Fruit fly (Drosophila melanogaster) whole organism, pupa: ENCODE measurements around the gene Oatp30B.

Experiments
- CG10348 ChIP-seq: fragments of 200-800 bp; sonication (Bioruptor generic); IDR thresholded peaks from 2 replicates; pipeline ENCODE4 v1.3.6; 2022; ENCODE audit warnings: missing biosample characterization, missing genetic modification characterization
- CG12605 ChIP-seq: fragments of 200-800 bp; sonication (Bioruptor generic); IDR thresholded peaks from 2 replicates; pipeline ENCODE4 v1.3.6; 2022; ENCODE audit warnings: missing biosample characterization, missing genetic modification characterization
- CG13204 ChIP-seq: fragments of 200-800 bp; sonication (Bioruptor generic); optimal IDR thresholded peaks from 2 replicates; lab custom pipeline; 2018; ENCODE audit warnings: missing biosample characterization, mild to moderate bottlenecking, missing genetic modification characterization, moderate library complexity
- CG14655 ChIP-seq: fragments of 200-800 bp; sonication (Bioruptor generic); optimal IDR thresholded peaks from 3 replicates; lab custom pipeline; 2017; ENCODE audit warnings: mild to moderate bottlenecking, missing biosample characterization, missing genetic modification reagents, missing genetic modification characterization
- CG15710 ChIP-seq: fragments of 200-800 bp; sonication (Bioruptor generic); optimal IDR thresholded peaks from 2 replicates; lab custom pipeline; 2018; ENCODE audit warnings: missing biosample characterization, mild to moderate bottlenecking, missing genetic modification characterization, moderate library complexity
- CG17806 ChIP-seq: fragments of 200-800 bp; sonication (Bioruptor generic); optimal IDR thresholded peaks from 2 replicates; lab custom pipeline; 2018; ENCODE audit warnings: missing biosample characterization, mild to moderate bottlenecking, missing genetic modification characterization, moderate library complexity
- CG32121 ChIP-seq: fragments of 200-800 bp; sonication (Bioruptor generic); IDR thresholded peaks from 2 replicates; pipeline ENCODE4 v1.3.6; 2022; ENCODE audit warnings: missing biosample characterization, missing genetic modification characterization
- CG34367 ChIP-seq: fragments of 200-800 bp; sonication (Bioruptor generic); optimal IDR thresholded peaks from 2 replicates; lab custom pipeline; 2018; ENCODE audit warnings: missing biosample characterization, mild to moderate bottlenecking, missing genetic modification characterization
- CG4496 ChIP-seq: fragments of 200-800 bp; sonication (Bioruptor generic); IDR thresholded peaks from 3 replicates; pipeline ENCODE4 v1.3.6; 2022; ENCODE audit warnings: missing biosample characterization, missing genetic modification characterization
- CG8159 ChIP-seq: fragments of 200-800 bp; sonication (Bioruptor generic); optimal IDR thresholded peaks from 3 replicates; lab custom pipeline; 2018; ENCODE audit warnings: missing biosample characterization, mild to moderate bottlenecking, missing genetic modification characterization, moderate library complexity
- CG8301 ChIP-seq: fragments of 200-800 bp; sonication (Bioruptor generic); optimal IDR thresholded peaks from 2 replicates; lab custom pipeline; 2018; ENCODE audit warnings: missing biosample characterization, mild to moderate bottlenecking, missing genetic modification characterization
- CG9948 ChIP-seq: fragments of 200-800 bp; sonication (Bioruptor generic); optimal IDR thresholded peaks from 2 replicates; lab custom pipeline; 2018; ENCODE audit warnings: missing biosample characterization, mild to moderate bottlenecking, missing genetic modification characterization, moderate library complexity
- D1 ChIP-seq: fragments of 200-800 bp; sonication (Bioruptor generic); optimal IDR thresholded peaks from 2 replicates; lab custom pipeline; 2018; ENCODE audit warnings: missing biosample characterization, mild to moderate bottlenecking, missing genetic modification characterization, moderate library complexity
- EcR ChIP-seq: fragments of 200-800 bp; sonication (Bioruptor generic); optimal IDR thresholded peaks from 3 replicates; lab custom pipeline; 2019; ENCODE audit warnings: missing biosample characterization, missing genetic modification characterization, mild to moderate bottlenecking, moderate library complexity, missing genetic modification reagents
- Ets98B ChIP-seq: fragments of 200-800 bp; sonication (Bioruptor generic); IDR thresholded peaks from 2 replicates; pipeline ENCODE4 v1.3.6; 2022; ENCODE audit warnings: missing biosample characterization, missing genetic modification characterization
- Pif1A ChIP-seq: fragments of 200-800 bp; sonication (Bioruptor generic); optimal IDR thresholded peaks from 3 replicates; lab custom pipeline; 2016; ENCODE audit warnings: missing biosample characterization, missing genetic modification characterization
- Pif1B ChIP-seq: fragments of 200-800 bp; sonication (Bioruptor generic); optimal IDR thresholded peaks from 3 replicates; lab custom pipeline; 2016; ENCODE audit warnings: missing biosample characterization, missing genetic modification characterization
- Snoo ChIP-seq: fragments of 200-800 bp; sonication (Bioruptor generic); optimal IDR thresholded peaks from 3 replicates; lab custom pipeline; 2017; ENCODE audit warnings: missing biosample characterization, mild to moderate bottlenecking, missing genetic modification characterization, inconsistent platforms
- fd96Ca ChIP-seq: fragments of 200-800 bp; sonication (Bioruptor generic); IDR thresholded peaks from 3 replicates; pipeline ENCODE4 v1.3.6; 2022; ENCODE audit warnings: missing biosample characterization, missing genetic modification characterization
- gl ChIP-seq: fragments of 200-800 bp; sonication (Bioruptor generic); optimal IDR thresholded peaks from 2 replicates; lab custom pipeline; 2018; ENCODE audit warnings: missing biosample characterization, mild to moderate bottlenecking, missing genetic modification characterization
- rn ChIP-seq: fragments of 200-800 bp; sonication (Bioruptor generic); IDR thresholded peaks from 2 replicates; pipeline ENCODE4 v1.3.6; 2022; ENCODE audit warnings: missing biosample characterization, missing genetic modification characterization

Gene Oatp30B

DNA sequence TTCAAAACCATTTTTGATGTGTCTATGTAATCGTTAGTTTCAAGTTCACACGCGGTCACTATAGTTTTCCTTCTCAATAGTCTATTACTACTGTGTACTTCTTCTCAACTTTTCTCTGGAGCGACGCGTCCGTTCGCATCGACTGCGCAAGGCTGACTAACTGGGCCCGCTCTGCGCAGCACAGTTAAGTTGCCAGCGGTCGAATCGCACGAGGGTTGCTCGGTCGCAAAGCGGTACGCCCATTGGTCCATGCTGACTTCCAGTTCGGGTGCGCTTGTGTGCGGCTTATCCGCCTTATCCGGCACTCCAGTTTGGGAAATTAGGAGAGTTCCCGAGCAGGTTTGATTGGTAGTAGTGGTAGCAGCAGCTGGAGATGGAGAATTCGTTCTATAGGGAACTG is 60.6 kb downstream of the Oatp30B start, which contains the start of gene gcm:
gcm (minus strand) TSS at position 164 of the 400 bp plus-strand sequence.
- TF ChIP-seq CG17806 (tag; lab: Kevin White, UChicago): no peak
- no peak for TF ChIP-seq CG13204
- TF ChIP-seq EcR (GFP tag; lab: Kevin White, UChicago): no peak
- no peak for TF ChIP-seq gl
- TF ChIP-seq CG10348 (GFP tag; lab: Robert Waterston, UW): no peak
- no peak for TF ChIP-seq Pif1B (GFP tag; lab: Kevin White, UChicago)
- TF ChIP-seq Ets98B (GFP tag; lab: Robert Waterston, UW): no peak
- TF ChIP-seq CG8301 (tag; lab: Kevin White, UChicago): no peak
- no peak for TF ChIP-seq CG4496 (GFP tag; lab: Robert Waterston, UW)
- TF ChIP-seq CG9948 (tag; lab: Kevin White, UChicago): no peak
- TF ChIP-seq CG15710 (tag; lab: Kevin White, UChicago): no peak
- TF ChIP-seq CG8159 (tag; lab: Kevin White, UChicago): no peak
- no peak for TF ChIP-seq Snoo
- no peak for TF ChIP-seq Pif1A (GFP tag; lab: Kevin White, UChicago)
- TF ChIP-seq CG12605: no peak
- TF ChIP-seq D1 (tag; lab: Kevin White, UChicago): no peak
- no peak for TF ChIP-seq CG34367 (tag; lab: Kevin White, UChicago)
- TF ChIP-seq CG32121 (GFP tag; lab: Robert Waterston, UW): no peak
- TF ChIP-seq, all 21 proteins: peak for 0

DNA sequence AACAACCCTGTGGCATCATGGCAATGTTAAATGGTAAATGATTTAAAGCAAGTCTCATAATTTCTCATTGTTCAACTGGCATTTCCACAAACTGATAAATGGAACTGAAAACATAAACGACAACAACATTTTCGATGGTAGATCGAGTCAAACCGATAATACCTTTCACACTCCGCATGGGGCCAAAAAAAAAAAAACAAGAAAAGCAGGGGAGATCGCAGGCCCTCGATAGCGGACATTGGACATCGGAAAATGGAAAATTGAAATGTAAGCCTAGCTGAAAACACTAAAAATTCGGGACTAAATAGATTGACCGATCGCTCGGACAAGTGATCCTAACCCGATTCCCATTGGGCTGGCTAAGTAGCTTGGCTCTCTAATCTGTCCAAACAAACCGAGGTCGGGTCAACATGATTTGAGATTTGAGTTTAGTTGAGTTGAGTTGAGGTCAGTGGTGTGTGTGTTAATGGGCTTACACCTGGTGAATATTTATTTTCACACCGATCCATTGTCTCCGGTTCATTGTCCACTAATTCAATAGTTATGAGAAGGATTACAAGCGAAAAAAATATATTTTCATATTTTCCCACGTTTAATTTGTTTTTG is 63.2 kb downstream of the Oatp30B start:
- no peak for TF ChIP-seq Pif1A (GFP tag; lab: Kevin White, UChicago)
- TF ChIP-seq Ets98B (GFP tag; lab: Robert Waterston, UW): no peak
- no peak for TF ChIP-seq fd96Ca (GFP tag; lab: Robert Waterston, UW)
- no peak for TF ChIP-seq Pif1B (GFP tag; lab: Kevin White, UChicago)
- TF ChIP-seq CG34367 (tag; lab: Kevin White, UChicago): no peak
- TF ChIP-seq CG10348 (GFP tag; lab: Robert Waterston, UW): no peak
- TF ChIP-seq, all 21 proteins: peak for 0

DNA sequence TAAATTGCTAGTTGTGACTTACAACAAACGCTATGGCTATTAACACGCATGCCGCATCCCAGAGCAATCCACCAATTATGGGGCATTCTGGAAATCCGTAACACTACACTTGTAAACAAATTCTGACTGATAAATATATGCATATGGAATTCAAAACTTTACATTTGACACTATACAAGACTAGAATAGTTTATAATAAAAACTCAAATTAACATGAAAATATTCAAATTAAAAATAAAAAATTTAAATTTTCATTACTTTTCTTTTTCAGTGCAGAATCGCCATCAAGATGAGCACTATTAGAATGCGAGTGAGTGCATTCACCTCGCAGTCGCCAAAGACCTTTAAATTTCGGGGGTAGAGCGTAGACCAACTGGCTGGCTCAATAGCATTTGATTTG is 64.9 kb downstream of the Oatp30B start:
- TF ChIP-seq CG9948 (tag; lab: Kevin White, UChicago) (no peak), Pif1A (GFP tag; lab: Kevin White, UChicago) (no peak), Ets98B (GFP tag; lab: Robert Waterston, UW) (no peak), CG32121 (GFP tag; lab: Robert Waterston, UW) (no peak), Pif1B (GFP tag; lab: Kevin White, UChicago) (no peak), CG12605 (no peak), CG14655 (no peak), rn (no peak), fd96Ca (GFP tag; lab: Robert Waterston, UW) (no peak), CG8159 (tag; lab: Kevin White, UChicago) (no peak)

DNA sequence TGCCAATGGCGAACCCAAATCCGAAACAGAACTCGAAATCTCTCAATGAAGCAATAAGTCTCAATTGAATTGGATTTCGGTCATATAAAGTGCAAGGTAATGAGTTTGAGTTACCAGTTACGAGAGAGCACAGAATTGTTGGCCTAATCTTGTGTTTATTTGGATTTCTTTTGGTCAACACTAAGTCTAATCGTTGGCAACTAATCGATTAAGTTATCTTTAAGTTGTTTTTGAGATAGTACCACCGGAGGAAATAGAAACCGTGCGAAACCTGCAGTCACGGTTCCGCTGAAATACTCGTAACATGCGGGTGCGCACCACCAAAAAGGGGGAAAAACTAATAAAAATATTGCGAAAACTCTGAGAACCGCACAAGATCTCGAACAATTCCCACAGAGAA is 68.2 kb downstream of the Oatp30B start, which contains the start of gene CG3841:
CG3841 (plus strand) TSS at position 301 of the 400 bp plus-strand sequence.
- no peak for TF ChIP-seq D1 (tag; lab: Kevin White, UChicago)
- TF ChIP-seq rn: no peak
- TF ChIP-seq CG15710 (tag; lab: Kevin White, UChicago): no peak
